Worm (Caenorhabditis elegans): ENCODE results near the gene srxa-11.
A peak's percentile ranks its signal among the peaks of the same experiment; 100 is the strongest.

The srxa-11 gene

DNA sequence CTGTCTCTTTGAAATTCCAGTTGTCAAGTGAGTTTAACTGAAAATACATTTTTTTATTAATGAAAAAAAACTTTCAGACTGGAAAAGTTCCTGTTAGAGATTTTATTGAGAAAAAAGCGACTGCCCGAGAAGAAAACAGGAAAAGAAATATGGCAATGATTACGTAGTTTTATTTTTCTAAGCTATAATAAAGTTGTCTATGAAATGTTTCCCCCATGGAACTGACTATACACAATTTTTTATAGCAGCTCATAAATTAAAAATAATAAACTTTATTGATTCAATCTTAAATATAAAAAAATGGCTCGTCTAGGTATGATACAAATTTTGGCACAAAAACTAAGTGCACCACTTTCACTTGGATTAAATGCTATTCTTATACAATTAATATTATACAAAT is 21.5 kb upstream of the srxa-11 start, which contains the start of gene C06B3.1:
Gene C06B3.1 (plus strand): TSS at position 301 of the 400 bp plus-strand sequence.
- no peak for TF ChIP-seq him-1 (tag; optimal IDR thresholded peaks at IDR 0.05)
- TF ChIP-seq F57C9.4 (tag; optimal IDR thresholded peaks at IDR 0.05) = no peak
- TF ChIP-seq C17E4.6 (GFP tag; IDR thresholded peaks at IDR 0.05) = no peak

DNA sequence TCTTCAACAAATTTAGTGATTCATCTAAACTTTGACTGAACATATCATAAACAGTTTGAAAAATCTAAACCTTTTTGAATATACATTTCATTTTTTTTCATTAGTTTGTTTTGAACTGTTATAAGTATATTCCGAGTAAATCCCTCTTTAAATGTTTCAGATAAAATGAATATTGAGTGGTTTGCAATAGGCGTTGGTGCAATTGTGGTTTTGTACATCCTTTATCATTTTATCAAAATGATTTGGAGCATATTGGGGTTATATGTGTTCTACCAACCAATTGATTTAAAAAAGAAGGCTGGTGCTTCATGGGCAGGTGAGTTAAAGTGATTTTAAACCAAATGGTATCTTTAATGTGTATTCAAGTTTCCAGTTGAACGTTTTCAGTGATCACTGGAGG is 19.5 kb upstream of the srxa-11 start, which contains the start of gene stdh-3:
Gene stdh-3 (plus strand): TSS at position 166 of the 400 bp plus-strand sequence.
- no peak for TF ChIP-seq akir-1 (GFP tag; optimal IDR thresholded peaks at IDR 0.05)
- TF ChIP-seq let-526 (GFP tag; IDR thresholded peaks at IDR 0.05) = no peak
- no peak for TF ChIP-seq madf-6 (GFP tag; IDR thresholded peaks at IDR 0.05)
- no peak for TF ChIP-seq snpc-4 (GFP tag; optimal IDR thresholded peaks at IDR 0.05)
- TF ChIP-seq snpc-4 (tag; optimal IDR thresholded peaks at IDR 0.05) = no peak
- TF ChIP-seq F55B11.4 (tag; optimal IDR thresholded peaks at IDR 0.05; ENCODE audit: borderline replicate concordance, insufficient read depth) = no peak
- TF ChIP-seq ets-4 (GFP tag; optimal IDR thresholded peaks at IDR 0.05) = no peak
- no peak for TF ChIP-seq sea-2 (GFP tag; IDR thresholded peaks at IDR 0.05)

DNA sequence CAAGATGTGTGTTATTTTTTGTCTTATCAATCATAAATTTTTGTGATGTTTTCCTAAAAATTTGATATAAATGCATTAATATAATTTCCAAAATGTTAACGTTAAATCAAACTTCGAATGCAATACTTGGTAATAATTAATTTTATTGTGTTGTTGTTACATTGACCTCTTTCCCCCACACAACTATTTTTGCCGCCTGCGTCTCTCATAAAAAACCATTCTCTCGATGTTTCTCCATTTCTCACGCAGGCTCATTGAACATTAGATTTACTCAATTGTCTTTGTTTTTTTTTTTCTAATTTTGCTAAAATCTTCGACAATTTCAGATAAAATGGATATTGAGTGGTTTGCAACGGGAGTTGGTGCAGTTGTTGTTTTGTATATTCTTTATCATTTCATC is 17.8 kb upstream of the srxa-11 start, which contains the start of gene stdh-1:
Gene stdh-1 (plus strand): TSS at position 327 of the 400 bp plus-strand sequence.
- peak; percentile 62; the same call in 1 of the 2 replicates for TF ChIP-seq hmg-1.2 (GFP tag; IDR thresholded peaks at IDR 0.05)
- TF ChIP-seq madf-3 (GFP tag; IDR thresholded peaks at IDR 0.05) = no peak
- TF ChIP-seq madf-6 (GFP tag; IDR thresholded peaks at IDR 0.05) = no peak
- TF ChIP-seq ccch-3 (GFP tag; optimal IDR thresholded peaks at IDR 0.05) = no peak
- TF ChIP-seq nhr-80 (tag; optimal IDR thresholded peaks at IDR 0.05) = peak; percentile 6

DNA sequence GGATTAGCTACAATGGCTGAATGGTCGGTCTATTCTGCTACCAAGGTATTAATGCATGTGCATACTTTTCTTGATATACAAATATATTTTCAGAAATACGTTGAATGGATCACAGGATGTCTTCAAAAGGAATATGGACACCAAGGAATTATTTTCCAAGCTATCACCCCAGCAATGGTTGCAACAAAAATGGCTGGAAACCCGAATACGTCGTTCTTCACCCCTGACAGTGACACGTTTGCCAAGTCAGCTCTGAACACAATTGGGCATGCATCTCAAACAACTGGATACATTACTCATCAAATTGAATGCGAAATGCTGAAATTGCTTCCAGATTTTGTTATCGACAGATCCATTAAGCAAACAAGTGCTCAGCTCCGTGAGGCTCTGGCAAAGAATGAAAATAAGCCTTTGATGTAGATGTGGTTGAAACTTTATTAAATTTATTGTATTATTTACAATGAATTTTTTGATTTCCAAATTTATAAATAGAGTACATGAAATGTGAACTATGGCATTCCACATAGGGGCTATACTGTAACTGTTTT is 16.3 kb upstream of the srxa-11 start:
- TF ChIP-seq madf-10 (tag; optimal IDR thresholded peaks at IDR 0.05) (peak; percentile 64), ceh-58 (GFP tag; IDR thresholded peaks at IDR 0.05) (no peak), bed-2 (GFP tag; IDR thresholded peaks at IDR 0.05) (no peak), nhr-80 (tag; optimal IDR thresholded peaks at IDR 0.05) (peak; percentile 47), ceh-91 (GFP tag; IDR thresholded peaks at IDR 0.05) (no peak), T07F8.4 (tag; optimal IDR thresholded peaks at IDR 0.05) (no peak), lsl-1 (GFP tag; optimal IDR thresholded peaks at IDR 0.05) (no peak), athp-1 (tag; optimal IDR thresholded peaks at IDR 0.05) (peak; percentile 67), C17E4.6 (GFP tag; IDR thresholded peaks at IDR 0.05) (0 out of 2 replicates have a peak, but pooled peaks have one; percentile 34), let-526 (GFP tag; IDR thresholded peaks at IDR 0.05) (peak; percentile 84), ztf-22 (GFP tag; optimal IDR thresholded peaks at IDR 0.05) (peak; percentile 76), ztf-26 (tag; optimal IDR thresholded peaks at IDR 0.05) (peak; percentile 86), rpc-1 (optimal IDR thresholded peaks at IDR 0.05) (no peak), rpc-1 (tag; optimal IDR thresholded peaks at IDR 0.05) (no peak), K11D2.4 (GFP tag; IDR thresholded peaks at IDR 0.05) (peak; percentile 84), cebp-1 (GFP tag; IDR thresholded peaks at IDR 0.05) (peak; percentile 77), cebp-1 (tag; optimal IDR thresholded peaks at IDR 0.05) (peak; percentile 94), Y67H2A.10 (GFP tag; conservative IDR thresholded peaks at IDR 0.05) (peak; percentile 54; the same call in 1 of the 2 replicates), Y56A3A.18 (GFP tag; IDR thresholded peaks at IDR 0.05) (peak; percentile 94), lin-54 (GFP tag; optimal IDR thresholded peaks at IDR 0.05) (peak; percentile 63), gei-17 (GFP tag; optimal IDR thresholded peaks at IDR 0.05) (peak; percentile 76), ztf-28 (GFP tag; IDR thresholded peaks at IDR 0.05) (0 out of 2 replicates have a peak, but pooled peaks have one; percentile 75), dox-1 (GFP tag; IDR thresholded peaks at IDR 0.05) (peak; percentile 79), Y53F4B.3 (GFP tag; IDR thresholded peaks at IDR 0.05) (no peak; the same call in 1 of the 2 replicates), akir-1 (GFP tag; optimal IDR thresholded peaks at IDR 0.05) (no peak), mes-4 (tag; optimal IDR thresholded peaks at IDR 0.05) (no peak), Y53G8AR.9 (GFP tag; conservative IDR thresholded peaks at IDR 0.05) (peak; percentile 95), ekl-4 (GFP tag; IDR thresholded peaks at IDR 0.05) (peak; percentile 68), ztf-25 (GFP tag; IDR thresholded peaks at IDR 0.05) (0 out of 2 replicates have a peak, but pooled peaks have one; percentile 6), die-1 (tag; optimal IDR thresholded peaks at IDR 0.05) (peak; percentile 35), dpff-1 (tag; optimal IDR thresholded peaks at IDR 0.05) (no peak), hsf-1 (GFP tag; IDR thresholded peaks at IDR 0.05) (peak; percentile 65; the same call in 1 of the 2 replicates)
